Fruit fly (Drosophila melanogaster): ENCODE measurements around the gene CG46525.

DNA sequence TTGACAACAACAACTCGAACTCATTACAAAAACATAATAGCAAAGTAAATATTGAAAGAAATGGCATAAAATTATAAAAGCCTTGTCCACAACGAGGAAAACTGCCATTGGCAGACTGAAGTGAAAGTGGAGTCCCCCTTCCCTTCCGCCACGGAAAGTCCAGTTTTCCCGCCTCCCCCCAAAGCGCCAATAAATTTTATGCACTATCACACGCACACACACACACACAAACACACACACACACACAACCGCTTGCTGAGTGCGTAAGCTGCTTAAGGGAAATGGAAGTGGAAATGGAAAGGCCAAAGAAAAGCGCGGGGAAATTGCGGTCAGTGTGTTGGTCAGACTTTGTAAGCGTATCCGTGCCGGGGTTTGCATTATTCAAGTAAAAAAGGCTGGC is 12.5 kb upstream of the CG46525 start:
- TF ChIP-seq pan (optimal IDR thresholded peaks at IDR 0.05), result no peak
- TF ChIP-seq usp (GFP tag; optimal IDR thresholded peaks at IDR 0.05), result no peak

Data from whole organism.